Worm (Caenorhabditis elegans) whole organism, L2 larva: ENCODE results near the gene F14D7.12.

Source experiments
- lin-39 ChIP-seq: fragments of 150-350 bp; optimal IDR thresholded peaks from 2 replicates; lab custom pipeline; 2014; ENCODE audit warnings: missing biosample characterization, missing genetic modification reagents, missing genetic modification characterization
- mbf-1 ChIP-seq: sonication (generic microtip); optimal IDR thresholded peaks from 2 replicates; lab custom pipeline; 2017; ENCODE audit warnings: missing biosample characterization, missing genetic modification characterization
- nhr-10 ChIP-seq: sonication (generic microtip); optimal IDR thresholded peaks from 2 replicates; lab custom pipeline; 2017; ENCODE audit warnings: missing biosample characterization, missing genetic modification characterization
- nhr-12 ChIP-seq: fragments of 150-350 bp; optimal IDR thresholded peaks from 2 replicates; lab custom pipeline; 2014; ENCODE audit warnings: missing biosample characterization, missing genetic modification characterization
- peb-1 ChIP-seq: fragments of 150-350 bp; optimal IDR thresholded peaks from 2 replicates; lab custom pipeline; 2014; ENCODE audit warnings: missing biosample characterization, missing genetic modification characterization
- sma-3 ChIP-seq: sonication (generic microtip); optimal IDR thresholded peaks from 2 replicates; lab custom pipeline; 2016; ENCODE audit warnings: missing genetic modification reagents, missing genetic modification characterization, missing compliant biosample characterization

ce11 chrV:14254221-14254620 is 45.6 kb upstream of the F14D7.12 start, which contains the start of gene K02E11.7:
- no peak for TF ChIP-seq peb-1 (tag; lab: Kevin White, UChicago)
- TF ChIP-seq sma-3 (GFP tag; lab: Kevin White, UChicago), result no peak
- TF ChIP-seq nhr-10, result no peak
- no peak for TF ChIP-seq nhr-12 (tag; lab: Kevin White, UChicago)
- TF ChIP-seq lin-39 (tag; lab: Kevin White, UChicago), result no peak
- no peak for TF ChIP-seq mbf-1 (tag; lab: Kevin White, UChicago)
